Fruit fly (Drosophila melanogaster) S2 (cell line): Measurements from ENCODE around the gene fipi.

ENCODE experiments used
- CG8478 ChIP-seq: fragments of >200 bp; optimal IDR thresholded peaks from 2 replicates; lab custom pipeline; 2018
- CTCF ChIP-seq, 2 experiments: fragments of >200 bp; optimal IDR thresholded peaks; 2 replicates each; lab custom pipeline; 2018

DNA sequence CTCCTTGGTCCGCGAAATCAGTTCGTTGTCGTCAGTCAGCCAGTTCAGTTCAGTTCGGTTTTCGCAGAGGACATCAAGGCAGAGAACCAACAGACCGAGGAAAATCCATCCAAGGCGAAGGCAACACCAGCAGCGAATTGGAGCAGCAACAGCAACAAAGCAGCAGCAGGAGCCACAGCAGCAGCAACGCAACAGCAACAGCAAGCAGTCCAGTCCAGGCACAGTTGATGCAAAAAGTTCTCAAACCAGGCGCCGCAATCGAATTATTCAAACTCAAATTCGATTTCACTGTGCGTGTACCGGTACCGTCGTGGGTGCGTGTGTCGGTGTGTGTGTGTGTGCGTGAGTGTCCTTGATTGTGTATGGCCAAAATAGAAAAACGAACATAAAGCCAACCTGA, 27.9 kb upstream of the fipi start, which contains the start of gene CG15628:
- no peak for TF ChIP-seq CG8478
- TF ChIP-seq CTCF (optimal IDR thresholded peaks at IDR 0.05; lab: Kevin White, UChicago) = no peak
